Worm (Caenorhabditis elegans): Measurements from ENCODE around the gene ZC239.5.
"Not testable (repeated sequence)": the region's sequence is repeated elsewhere in the genome, so short reads cannot be mapped to it uniquely, and the experiment has no call there.

The ZC239.5 gene

DNA sequence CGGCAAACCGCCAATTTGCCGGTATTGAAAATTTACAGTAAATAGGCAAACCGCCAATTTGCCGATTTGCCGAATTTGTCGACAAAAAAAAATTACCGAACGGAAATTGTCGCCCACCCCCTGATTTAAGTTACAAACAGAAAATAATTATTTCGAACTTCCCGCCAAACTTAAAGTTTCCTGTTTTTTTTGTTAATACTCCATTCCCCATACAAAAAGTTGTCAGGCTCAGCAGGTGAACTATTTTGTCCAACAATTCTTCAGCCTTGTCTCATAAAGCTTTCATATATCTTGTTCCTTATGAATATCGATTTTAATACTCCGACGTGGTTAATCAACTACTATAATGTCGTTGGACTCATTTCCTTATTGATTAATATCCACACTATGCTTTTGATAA is 7.0 kb upstream of the ZC239.5 start, which contains the start of gene sri-50:
Gene sri-50, plus strand, starts transcription at position 301 of the 400 bp plus-strand sequence.
- no peak for TF ChIP-seq W03F9.2 (tag; optimal IDR thresholded peaks at IDR 0.05)
- no peak for TF ChIP-seq him-1 (tag; optimal IDR thresholded peaks at IDR 0.05)
- no peak for TF ChIP-seq dao-5 (tag; optimal IDR thresholded peaks at IDR 0.05)

DNA sequence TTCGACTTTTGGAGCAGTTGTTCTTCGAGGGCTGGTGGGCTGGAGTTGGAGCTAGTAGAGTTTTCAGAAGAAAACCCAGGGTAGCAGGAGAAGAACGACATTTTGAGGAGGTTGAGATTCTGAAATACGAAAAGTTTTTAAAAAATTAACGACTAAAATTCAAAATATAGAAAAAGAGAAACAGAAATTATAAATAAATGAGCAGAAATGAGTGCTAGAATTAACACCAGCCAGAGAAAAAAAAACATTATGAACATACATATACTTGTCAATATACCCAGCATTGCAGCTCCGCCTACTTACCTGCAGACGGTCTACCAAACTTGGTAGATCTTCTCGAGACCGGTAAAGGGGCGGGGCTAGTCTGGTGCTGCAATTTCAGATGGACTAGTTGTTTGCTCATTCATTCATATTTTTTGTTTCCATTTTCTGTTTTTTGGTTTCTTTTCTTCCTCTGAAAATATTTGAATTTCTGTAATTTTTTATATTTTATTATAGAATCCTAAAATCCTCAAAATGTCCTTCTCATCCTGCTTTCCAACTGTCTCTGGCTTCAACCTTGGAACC is 4.0 kb upstream of the ZC239.5 start, which contains the start of the genes ZC239.20 and ZC239.21:
Gene ZC239.20, minus strand, starts transcription at position 101 of the 567 bp plus-strand sequence.
Gene ZC239.21, plus strand, starts transcription at position 517 of the 567 bp plus-strand sequence.
- no peak for TF ChIP-seq W03F9.2 (tag; optimal IDR thresholded peaks at IDR 0.05)
- no peak for TF ChIP-seq him-1 (tag; optimal IDR thresholded peaks at IDR 0.05)
- TF ChIP-seq dao-5 (tag; optimal IDR thresholded peaks at IDR 0.05) = no peak

DNA sequence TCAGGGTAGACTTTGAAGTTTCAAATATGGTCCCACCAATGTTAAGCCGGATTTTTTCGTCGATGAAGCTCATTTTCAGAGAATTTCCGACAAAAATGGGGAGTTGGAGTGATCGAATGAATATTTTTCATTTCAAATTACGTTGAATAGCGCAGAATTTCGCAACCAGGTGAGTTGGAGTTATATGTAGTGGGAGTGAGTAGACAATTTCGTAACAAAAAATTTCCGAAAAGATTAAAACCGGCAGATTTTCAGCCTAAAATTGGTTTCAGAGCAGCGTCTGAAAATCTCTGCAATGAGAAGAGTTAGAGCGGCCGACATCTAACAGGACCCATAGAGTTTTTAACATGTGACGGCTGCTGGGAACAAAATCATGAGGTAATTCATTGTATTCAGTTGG is 1.8 kb upstream of the ZC239.5 start, which contains the start of gene sdz-35:
Gene sdz-35, minus strand, starts transcription at position 101 of the 400 bp plus-strand sequence.
- TF ChIP-seq dao-5 (tag; optimal IDR thresholded peaks at IDR 0.05) (no peak), him-1 (tag; optimal IDR thresholded peaks at IDR 0.05) (no peak), W03F9.2 (tag; optimal IDR thresholded peaks at IDR 0.05) (no peak)

ce11 chrII:3209251-3209650 is 1.2 kb upstream of the ZC239.5 start, which contains the start of gene ZC239.6:
TSS of gene ZC239.6 (plus strand) at chrII:3209631.
- TF ChIP-seq W03F9.2 (tag; optimal IDR thresholded peaks at IDR 0.05) (no peak), dao-5 (tag; optimal IDR thresholded peaks at IDR 0.05) (no peak), him-1 (tag; optimal IDR thresholded peaks at IDR 0.05) (no peak)

- TF ChIP-seq W03F9.2 (tag; optimal IDR thresholded peaks at IDR 0.05) (no peak), him-1 (tag; optimal IDR thresholded peaks at IDR 0.05) (no peak), dao-5 (tag; optimal IDR thresholded peaks at IDR 0.05) (no peak)
These were observed 3.4 kb downstream of the ZC239.5 start, which contains the start of gene ZC239.4 for ce11 chrII:3213898-3214297. TSS of gene ZC239.4 (plus strand) at chrII:3214198.

- not testable (repeated sequence) for TF ChIP-seq W03F9.2, him-1, dao-5 (tag; optimal IDR thresholded peaks at IDR 0.05)
These were observed 5.3 kb downstream of the ZC239.5 start, which contains the start of gene ZC239.3 for ce11 chrII:3215762-3216161. TSS of gene ZC239.3 (plus strand) at chrII:3216062.

- TF ChIP-seq dao-5 (tag; optimal IDR thresholded peaks at IDR 0.05) = no peak
- TF ChIP-seq him-1 (tag; optimal IDR thresholded peaks at IDR 0.05) = no peak
- TF ChIP-seq W03F9.2 (tag; optimal IDR thresholded peaks at IDR 0.05) = no peak
These were observed 10.3 kb downstream of the ZC239.5 start, which contains the start of gene ZC239.22 for ce11 chrII:3220723-3221122. TSS of gene ZC239.22 (minus strand) at chrII:3220823.

DNA sequence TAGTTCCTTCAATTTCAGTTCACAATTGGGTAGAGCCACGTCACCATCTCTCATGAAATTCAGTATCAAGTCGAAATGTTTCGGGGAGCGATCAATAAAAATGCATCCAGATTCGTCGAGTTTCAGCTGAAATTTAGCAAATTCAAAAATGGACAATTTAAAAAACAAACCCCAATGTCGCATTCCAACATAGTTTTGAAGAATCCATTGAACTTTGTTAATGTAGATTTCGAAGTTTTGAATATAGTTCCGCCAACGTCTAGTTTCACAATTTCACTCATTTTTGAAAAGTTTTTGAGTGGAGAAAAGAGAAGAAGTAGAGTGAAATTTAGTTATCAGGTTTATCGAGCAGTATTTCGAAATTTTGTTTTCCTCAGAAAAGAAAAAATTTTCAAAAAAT is 11.3 kb downstream of the ZC239.5 start, which contains the start of gene ZC239.14:
Gene ZC239.14, minus strand, starts transcription at position 305 of the 400 bp plus-strand sequence.
- TF ChIP-seq W03F9.2 (tag; optimal IDR thresholded peaks at IDR 0.05) = no peak
- TF ChIP-seq dao-5 (tag; optimal IDR thresholded peaks at IDR 0.05) = no peak
- TF ChIP-seq him-1 (tag; optimal IDR thresholded peaks at IDR 0.05) = no peak

- no peak for TF ChIP-seq dao-5 (tag; optimal IDR thresholded peaks at IDR 0.05)
- TF ChIP-seq him-1 (tag; optimal IDR thresholded peaks at IDR 0.05) = no peak
- no peak for TF ChIP-seq W03F9.2 (tag; optimal IDR thresholded peaks at IDR 0.05)
These were observed 12.2 kb downstream of the ZC239.5 start, which contains the start of gene ZC239.13 for ce11 chrII:3222686-3223085. TSS of gene ZC239.13 (minus strand) at chrII:3222839.

DNA sequence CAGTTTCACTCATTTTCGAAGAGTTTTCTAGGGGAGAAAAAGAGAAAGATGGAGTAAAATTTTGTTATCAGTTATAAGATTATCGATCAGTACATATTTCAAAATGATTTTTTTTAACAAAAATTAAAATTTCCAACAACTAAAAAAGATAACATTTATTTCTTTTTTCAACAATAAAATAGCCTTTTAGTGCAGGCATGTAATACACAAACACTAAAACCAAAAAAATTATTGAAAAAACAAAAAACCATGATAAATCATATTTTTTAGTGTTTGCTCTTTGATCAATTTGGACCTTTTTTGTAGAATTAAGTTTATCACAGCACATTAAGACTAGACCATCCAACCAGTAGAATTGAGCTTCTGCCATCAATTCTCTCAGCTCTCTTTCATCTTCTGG is 14.2 kb downstream of the ZC239.5 start, which contains the start of gene ZC239.15:
Gene ZC239.15, minus strand, starts transcription at position 101 of the 400 bp plus-strand sequence.
- TF ChIP-seq dao-5 (tag; optimal IDR thresholded peaks at IDR 0.05) (no peak), him-1 (tag; optimal IDR thresholded peaks at IDR 0.05) (no peak), W03F9.2 (tag; optimal IDR thresholded peaks at IDR 0.05) (no peak)

ce11 chrII:3225200-3225599 is 14.7 kb downstream of the ZC239.5 start, which contains the start of gene ZC239.16:
TSS of gene ZC239.16 (minus strand) at chrII:3225319.
- TF ChIP-seq W03F9.2 (tag; optimal IDR thresholded peaks at IDR 0.05) (no peak), dao-5 (tag; optimal IDR thresholded peaks at IDR 0.05) (no peak), him-1 (tag; optimal IDR thresholded peaks at IDR 0.05) (no peak)

- TF ChIP-seq dao-5 (tag; optimal IDR thresholded peaks at IDR 0.05) = no peak
- TF ChIP-seq W03F9.2 (tag; optimal IDR thresholded peaks at IDR 0.05) = no peak
- no peak for TF ChIP-seq him-1 (tag; optimal IDR thresholded peaks at IDR 0.05)
These were observed 15.3 kb downstream of the ZC239.5 start, which contains the start of gene ZC239.17 for ce11 chrII:3225780-3226179. TSS of gene ZC239.17 (minus strand) at chrII:3225880.

- no peak for TF ChIP-seq W03F9.2 (tag; optimal IDR thresholded peaks at IDR 0.05)
- no peak for TF ChIP-seq him-1 (tag; optimal IDR thresholded peaks at IDR 0.05)
- TF ChIP-seq dao-5 (tag; optimal IDR thresholded peaks at IDR 0.05) = no peak
These were observed 20.0 kb downstream of the ZC239.5 start, which contains the start of gene srh-297 for ce11 chrII:3230422-3230821. TSS of gene srh-297 (minus strand) at chrII:3230522.

DNA sequence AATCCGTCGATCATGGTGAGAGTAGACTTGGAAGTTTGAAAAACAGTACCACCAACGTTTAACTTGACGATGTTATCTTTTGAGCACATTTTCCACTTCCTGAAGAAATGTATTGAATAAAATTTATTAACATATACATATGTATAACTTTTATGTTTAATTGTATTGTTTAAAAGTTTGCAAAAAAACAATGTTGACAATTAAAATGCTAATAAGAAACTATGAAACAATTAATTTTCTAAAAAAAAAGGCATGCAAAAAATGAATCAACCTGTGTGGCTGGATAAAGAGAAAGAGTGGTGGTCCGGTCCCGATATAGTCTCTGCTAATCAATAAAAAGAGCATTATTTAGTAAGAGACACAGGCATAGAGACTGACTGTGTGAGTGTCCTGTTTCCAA is 24.3 kb downstream of the ZC239.5 start, which contains the start of gene C17F4.8:
Gene C17F4.8, minus strand, starts transcription at position 101 of the 400 bp plus-strand sequence.
- TF ChIP-seq dao-5 (tag; optimal IDR thresholded peaks at IDR 0.05) (no peak), W03F9.2 (tag; optimal IDR thresholded peaks at IDR 0.05) (no peak), him-1 (tag; optimal IDR thresholded peaks at IDR 0.05) (no peak)
